Fruit fly (Drosophila melanogaster) whole organism, embryonic: ENCODE data around the gene cv-c.

Source experiments
- B-H2 ChIP-seq: fragments of 200-800 bp; sonication (Bioruptor generic); optimal IDR thresholded peaks from 2 replicates; lab custom pipeline; 2018; ENCODE audit warnings: missing biosample characterization, mild to moderate bottlenecking, missing genetic modification characterization
- Bteb2 ChIP-seq: fragments of 200-800 bp; sonication (Bioruptor generic); optimal IDR thresholded peaks from 2 replicates; lab custom pipeline; 2016; ENCODE audit warnings: missing biosample characterization, missing genetic modification characterization
- CG11695 ChIP-seq: fragments of 200-800 bp; sonication (Bioruptor generic); IDR thresholded peaks from 3 replicates; pipeline ENCODE4 v1.3.6; 2022; ENCODE audit warnings: missing biosample characterization, missing genetic modification characterization
- CG11696 ChIP-seq: fragments of 200-800 bp; sonication (Bioruptor generic); IDR thresholded peaks from 2 replicates; pipeline ENCODE4 v1.3.6; 2022; ENCODE audit warnings: missing biosample characterization, missing genetic modification characterization
- CG12219 ChIP-seq: fragments of 200-800 bp; sonication (Bioruptor generic); optimal IDR thresholded peaks from 3 replicates; lab custom pipeline; 2018; ENCODE audit warnings: missing biosample characterization, mild to moderate bottlenecking, missing genetic modification characterization
- CG13296 ChIP-seq: fragments of 200-800 bp; sonication (Bioruptor generic); optimal IDR thresholded peaks from 3 replicates; lab custom pipeline; 2018; ENCODE audit warnings: missing biosample characterization, mild to moderate bottlenecking, missing genetic modification characterization
- CG17568 ChIP-seq: fragments of 200-800 bp; sonication (Bioruptor generic); optimal IDR thresholded peaks from 2 replicates; lab custom pipeline; 2018; ENCODE audit warnings: missing biosample characterization, mild to moderate bottlenecking, missing genetic modification characterization, moderate library complexity
- CG30020 ChIP-seq: fragments of 200-800 bp; optimal IDR thresholded peaks from 2 replicates; lab custom pipeline; 2019; ENCODE audit warnings: missing biosample characterization, mild to moderate bottlenecking, missing genetic modification characterization, moderate library complexity
- CG4424 ChIP-seq: fragments of 200-800 bp; sonication (Bioruptor generic); optimal IDR thresholded peaks from 3 replicates; lab custom pipeline; 2016; ENCODE audit warnings: missing biosample characterization, missing genetic modification characterization
- CG6175 ChIP-seq: fragments of 200-800 bp; sonication (Bioruptor generic); IDR thresholded peaks from 3 replicates; pipeline ENCODE4 v1.3.6; 2022; ENCODE audit warnings: missing biosample characterization, missing genetic modification characterization
- CG6765 ChIP-seq: fragments of 200-800 bp; sonication (Bioruptor generic); optimal IDR thresholded peaks from 3 replicates; lab custom pipeline; 2017; ENCODE audit warnings: missing biosample characterization, mild to moderate bottlenecking, missing genetic modification characterization
- CG7928 ChIP-seq: fragments of 200-800 bp; sonication (Bioruptor generic); optimal IDR thresholded peaks from 2 replicates; lab custom pipeline; 2017; ENCODE audit warnings: missing biosample characterization, mild to moderate bottlenecking, missing genetic modification characterization
- CG8924 ChIP-seq: fragments of 200-800 bp; optimal IDR thresholded peaks from 3 replicates; lab custom pipeline; 2019; ENCODE audit warnings: missing biosample characterization, mild to moderate bottlenecking, missing genetic modification characterization, moderate library complexity
- CG8944 ChIP-seq: fragments of 200-800 bp; sonication (Bioruptor generic); optimal IDR thresholded peaks from 3 replicates; lab custom pipeline; 2016; ENCODE audit warnings: missing biosample characterization, missing genetic modification characterization
- CG9932 ChIP-seq: fragments of 200-800 bp; sonication (Bioruptor generic); IDR thresholded peaks from 2 replicates; pipeline ENCODE4 v1.3.6; 2022; ENCODE audit warnings: missing biosample characterization, missing genetic modification characterization
- ERR ChIP-seq: fragments of 200-800 bp; sonication (Bioruptor generic); optimal IDR thresholded peaks from 2 replicates; lab custom pipeline; 2016; ENCODE audit warnings: missing biosample characterization, missing genetic modification characterization
- HLHmδ ChIP-seq: fragments of 200-800 bp; sonication (Bioruptor generic); optimal IDR thresholded peaks from 2 replicates; lab custom pipeline; 2018; ENCODE audit warnings: missing biosample characterization, mild to moderate bottlenecking, missing genetic modification characterization, moderate library complexity
- Hr39 ChIP-seq: fragments of >200 bp; optimal IDR thresholded peaks from 2 replicates; lab custom pipeline; 2017
- Hr51 ChIP-seq, 2 experiments: fragments of 200-800 bp; sonication (Bioruptor generic); optimal IDR thresholded peaks; 2 replicates in 1 of 2; 3 replicates in 1 of 2; lab custom pipeline; 2016 to 2018; ENCODE audit warnings: missing biosample characterization in 2 of 2, missing genetic modification characterization in 2 of 2, mild to moderate bottlenecking in 1 of 2, moderate library complexity in 1 of 2
- Lpt ChIP-seq: fragments of >200 bp; optimal IDR thresholded peaks from 2 replicates; lab custom pipeline; 2018; ENCODE audit warnings: missing biosample characterization, missing genetic modification characterization
- Meics ChIP-seq: fragments of 200-800 bp; sonication (Bioruptor generic); optimal IDR thresholded peaks from 2 replicates; lab custom pipeline; 2017; ENCODE audit warnings: missing biosample characterization, mild to moderate bottlenecking, missing genetic modification characterization
- Nf-YB ChIP-seq: fragments of 200-800 bp; sonication (Bioruptor generic); optimal IDR thresholded peaks from 3 replicates; lab custom pipeline; 2019; ENCODE audit warnings: missing biosample characterization, mild to moderate bottlenecking, missing genetic modification characterization, moderate library complexity
- NfI ChIP-seq: fragments of 200-800 bp; sonication (Bioruptor generic); optimal IDR thresholded peaks from 3 replicates; lab custom pipeline; 2018; ENCODE audit warnings: missing biosample characterization, mild to moderate bottlenecking, missing genetic modification characterization, moderate library complexity
- Optix ChIP-seq: fragments of 200-800 bp; sonication (Bioruptor generic); IDR thresholded peaks from 3 replicates; pipeline ENCODE4 v1.3.6; 2022; ENCODE audit warnings: missing biosample characterization, missing genetic modification characterization
- PHDP ChIP-seq: fragments of 200-800 bp; sonication (Bioruptor generic); optimal IDR thresholded peaks from 3 replicates; lab custom pipeline; 2018; ENCODE audit warnings: missing biosample characterization, mild to moderate bottlenecking, missing genetic modification characterization, moderate library complexity
- Side ChIP-seq: fragments of 200-800 bp; sonication (Bioruptor generic); optimal IDR thresholded peaks from 2 replicates; lab custom pipeline; 2016; ENCODE audit warnings: missing biosample characterization, missing genetic modification characterization
- Xbp1 ChIP-seq: fragments of 200-800 bp; sonication (Bioruptor generic); optimal IDR thresholded peaks from 3 replicates; lab custom pipeline; 2016; ENCODE audit warnings: missing biosample characterization, mild to moderate bottlenecking, missing genetic modification characterization
- amos ChIP-seq: fragments of 200-800 bp; sonication (Bioruptor generic); IDR thresholded peaks from 2 replicates; pipeline ENCODE4 v1.3.6; 2022; ENCODE audit warnings: missing biosample characterization, missing genetic modification characterization; ENCODE audit not compliant: partially characterized antibody
- ato ChIP-seq: fragments of 200-800 bp; sonication (Bioruptor generic); IDR thresholded peaks from 2 replicates; pipeline ENCODE4 v1.3.6; 2022; ENCODE audit warnings: missing biosample characterization, missing genetic modification characterization; ENCODE audit not compliant: partially characterized antibody
- cad ChIP-seq: fragments of >200 bp; optimal IDR thresholded peaks from 2 replicates; lab custom pipeline; 2017; ENCODE audit warnings: missing biosample characterization, missing genetic modification characterization
- crol ChIP-seq: fragments of 200-800 bp; sonication (Bioruptor generic); IDR thresholded peaks from 2 replicates; pipeline ENCODE4 v1.3.6; 2022; ENCODE audit warnings: missing biosample characterization, missing genetic modification characterization
- dati ChIP-seq: fragments of 200-800 bp; sonication (Bioruptor generic); IDR thresholded peaks from 2 replicates; pipeline ENCODE4 v1.3.6; 2022; ENCODE audit warnings: missing biosample characterization, missing genetic modification characterization
- disco-r ChIP-seq: fragments of 200-800 bp; sonication (Bioruptor generic); optimal IDR thresholded peaks from 2 replicates; lab custom pipeline; 2016; ENCODE audit warnings: missing biosample characterization, missing genetic modification characterization
- gt ChIP-seq: fragments of 200-800 bp; sonication (Bioruptor generic); IDR thresholded peaks from 2 replicates; pipeline ENCODE4 v1.3.6; 2022; ENCODE audit warnings: missing biosample characterization, missing genetic modification characterization
- ham ChIP-seq: fragments of 200-800 bp; sonication (Bioruptor generic); IDR thresholded peaks from 2 replicates; pipeline ENCODE4 v1.3.6; 2022; ENCODE audit warnings: missing biosample characterization, missing genetic modification characterization
- hbn ChIP-seq: fragments of 200-800 bp; sonication (Bioruptor generic); IDR thresholded peaks from 2 replicates; pipeline ENCODE4 v1.3.6; 2022; ENCODE audit warnings: missing biosample characterization, missing genetic modification characterization; ENCODE audit not compliant: partially characterized antibody
- lola ChIP-seq, 3 experiments: fragments of >200 bp in 2 of 3; fragments of 200-800 bp in 1 of 3; sonication (Bioruptor generic) in 1 of 3; optimal IDR thresholded peaks; 2 replicates each; lab custom pipeline; 2017 to 2019; ENCODE audit warnings: missing biosample characterization in 3 of 3, missing genetic modification characterization in 3 of 3, mild to moderate bottlenecking in 1 of 3, moderate library complexity in 1 of 3
- nerfin-1 ChIP-seq: fragments of 200-800 bp; sonication (Bioruptor generic); optimal IDR thresholded peaks from 3 replicates; lab custom pipeline; 2019; ENCODE audit warnings: missing biosample characterization, mild to moderate bottlenecking, missing genetic modification characterization, moderate library complexity
- nerfin-2 ChIP-seq: fragments of 200-800 bp; sonication (Bioruptor generic); IDR thresholded peaks from 2 replicates; pipeline ENCODE4 v1.3.6; 2022; ENCODE audit warnings: missing biosample characterization, missing genetic modification characterization; ENCODE audit not compliant: partially characterized antibody
- nmo ChIP-seq: fragments of 200-800 bp; sonication (Bioruptor generic); optimal IDR thresholded peaks from 2 replicates; lab custom pipeline; 2018; ENCODE audit warnings: missing biosample characterization, mild to moderate bottlenecking, missing genetic modification characterization, moderate library complexity
- odd ChIP-seq: fragments of 200-800 bp; sonication (Bioruptor generic); optimal IDR thresholded peaks from 2 replicates; lab custom pipeline; 2017; ENCODE audit warnings: missing biosample characterization, mild to moderate bottlenecking, missing genetic modification characterization
- onecut ChIP-seq: fragments of 200-800 bp; sonication (Bioruptor generic); IDR thresholded peaks from 2 replicates; pipeline ENCODE4 v1.3.6; 2022; ENCODE audit warnings: missing biosample characterization, missing genetic modification characterization
- pan ChIP-seq, 4 experiments: fragments of >200 bp in 3 of 4; fragments of 200-800 bp in 1 of 4; sonication (Bioruptor generic) in 1 of 4; optimal IDR thresholded peaks in 3 of 4; IDR thresholded peaks in 1 of 4; 2 replicates each; pipeline versions ENCODE4 v1.3.6 to Lab custom; 2017 to 2022; ENCODE audit warnings: missing biosample characterization in 2 of 4, missing genetic modification characterization in 2 of 4, mixed read lengths in 1 of 4
- phol ChIP-seq: fragments of 200-800 bp; sonication (Bioruptor generic); optimal IDR thresholded peaks from 3 replicates; lab custom pipeline; 2018; ENCODE audit warnings: missing biosample characterization, mild to moderate bottlenecking, missing genetic modification characterization, moderate library complexity
- repo ChIP-seq: fragments of 200-800 bp; sonication (Bioruptor generic); optimal IDR thresholded peaks from 2 replicates; lab custom pipeline; 2016; ENCODE audit warnings: missing biosample characterization, missing genetic modification characterization
- schlank ChIP-seq: fragments of 200-800 bp; sonication (Bioruptor generic); optimal IDR thresholded peaks from 2 replicates; lab custom pipeline; 2018; ENCODE audit warnings: missing biosample characterization, mild to moderate bottlenecking, missing genetic modification characterization
- sens ChIP-seq: fragments of 200-800 bp; sonication (Bioruptor generic); peaks from one replicate; lab custom pipeline; 2016; ENCODE audit warnings: missing biosample characterization, missing genetic modification characterization
- tx ChIP-seq: fragments of 200-800 bp; sonication (Bioruptor generic); optimal IDR thresholded peaks from 2 replicates; lab custom pipeline; 2016; ENCODE audit warnings: missing biosample characterization, missing genetic modification characterization
- zfh1 ChIP-seq: fragments of 200-800 bp; sonication (Bioruptor generic); IDR thresholded peaks from 3 replicates; pipeline ENCODE4 v1.3.6; 2022; ENCODE audit warnings: missing biosample characterization, missing genetic modification characterization

cv-c gene

dm6 chr3R:14382312-14383046 is 99.0 kb downstream of the cv-c start (continued):
- TF ChIP-seq ato: no peak
- peak; percentile 56 for TF ChIP-seq onecut
- TF ChIP-seq Hr39 (lab: Kevin White, UChicago): no peak
- no peak for TF ChIP-seq hbn (GFP tag; lab: Robert Waterston, UW)
- TF ChIP-seq Nf-YB (GFP tag; lab: Kevin White, UChicago): peak; percentile 61
- TF ChIP-seq disco-r (GFP tag; lab: Kevin White, UChicago): no peak
- TF ChIP-seq odd: peak; percentile 67
- TF ChIP-seq ERR (GFP tag; lab: Kevin White, UChicago): no peak
- peak in 1 of 2 experiments; percentile 90 for TF ChIP-seq Hr51 (GFP tag; optimal IDR thresholded peaks at IDR 0.05; lab: Kevin White, UChicago)
- TF ChIP-seq CG13296 (GFP tag; lab: Kevin White, UChicago): peak; percentile 89
- TF ChIP-seq CG11695 (GFP tag; lab: Robert Waterston, UW): peak; percentile 86
- no peak for TF ChIP-seq Optix (GFP tag; lab: Robert Waterston, UW)
- no peak for TF ChIP-seq HLHmδ (GFP tag; lab: Kevin White, UChicago)
- peak; percentile 87 for TF ChIP-seq nmo (GFP tag; lab: Kevin White, UChicago)
- peak; percentile 85 for TF ChIP-seq sens (GFP tag; lab: Kevin White, UChicago)
- TF ChIP-seq CG11696 (GFP tag; lab: Robert Waterston, UW): no peak
- no peak for TF ChIP-seq CG8944
- TF ChIP-seq pan (optimal IDR thresholded peaks at IDR 0.05; lab: Kevin White, UChicago): no peak
- peak in 1 of 2 experiments; percentile 77 for TF ChIP-seq pan (GFP tag; optimal IDR thresholded peaks at IDR 0.05 in 1 of 2, IDR thresholded peaks at IDR 0.05 in 1 of 2)
- TF ChIP-seq zfh1 (GFP tag; lab: Robert Waterston, UW): no peak
- TF ChIP-seq Lpt (GFP tag; lab: Kevin White, UChicago): no peak
- TF ChIP-seq CG8924 (tag; lab: Kevin White, UChicago): peak; percentile 91
- TF ChIP-seq CG6175: no peak
- TF ChIP-seq repo (GFP tag; lab: Kevin White, UChicago): no peak
- no peak for TF ChIP-seq Side
- no peak for TF ChIP-seq tx (GFP tag; lab: Kevin White, UChicago)
- TF ChIP-seq nerfin-2 (GFP tag; lab: Robert Waterston, UW): no peak
- peak; percentile 70 for TF ChIP-seq CG6765 (GFP tag; lab: Kevin White, UChicago)
- peak in 1 of 3 experiments; percentile 81 for TF ChIP-seq lola (GFP tag; optimal IDR thresholded peaks at IDR 0.05; lab: Kevin White, UChicago)
- TF ChIP-seq Meics (GFP tag; lab: Kevin White, UChicago): peak; percentile 89
- TF ChIP-seq nerfin-1: peak; percentile 79
- TF ChIP-seq PHDP (tag; lab: Kevin White, UChicago): peak; percentile 89
- peak; percentile 55 for TF ChIP-seq CG17568 (GFP tag; lab: Kevin White, UChicago)
- TF ChIP-seq crol (GFP tag; lab: Robert Waterston, UW): peak; percentile 31; the same call in 1 of the 2 replicates
- TF ChIP-seq schlank (tag; lab: Kevin White, UChicago): peak; percentile 2
- peak; percentile 54 for TF ChIP-seq CG12219
- no peak for TF ChIP-seq ham (GFP tag; lab: Robert Waterston, UW)
- TF ChIP-seq CG9932 (GFP tag; lab: Robert Waterston, UW): peak; percentile 3; the same call in 1 of the 2 replicates
- no peak for TF ChIP-seq cad (GFP tag; lab: Kevin White, UChicago)
- TF ChIP-seq phol (tag; lab: Kevin White, UChicago): peak; percentile 87
- TF ChIP-seq CG7928 (GFP tag; lab: Kevin White, UChicago): no peak
- peak; percentile 75 for TF ChIP-seq NfI
- TF ChIP-seq Xbp1 (GFP tag; lab: Kevin White, UChicago): peak; percentile 75
- TF ChIP-seq gt: no peak
- TF ChIP-seq B-H2 (GFP tag; lab: Kevin White, UChicago): peak; percentile 52
- peak; percentile 26 for TF ChIP-seq CG30020
- peak; percentile 37 for TF ChIP-seq Bteb2 (GFP tag; lab: Kevin White, UChicago)
- no peak for TF ChIP-seq dati (GFP tag; lab: Robert Waterston, UW)
- no peak for TF ChIP-seq amos (GFP tag; lab: Robert Waterston, UW)
- peak; percentile 81 for TF ChIP-seq CG4424
